Worm (Caenorhabditis elegans) whole organism, L2 larva: ENCODE results near the gene F13H8.3.

Experiments used
- C34F6.9 ChIP-seq: fragments of 150-350 bp; optimal IDR thresholded peaks from 2 replicates; lab custom pipeline; 2014; ENCODE audit warnings: missing biosample characterization, missing genetic modification characterization
- F13H6.1 ChIP-seq: sonication (generic microtip); optimal IDR thresholded peaks from 2 replicates; lab custom pipeline; 2016; ENCODE audit warnings: missing genetic modification characterization, missing compliant biosample characterization
- R02D3.7 ChIP-seq: fragments of 150-350 bp; optimal IDR thresholded peaks from 2 replicates; lab custom pipeline; 2014; ENCODE audit warnings: missing biosample characterization, missing genetic modification characterization
- alr-1 ChIP-seq: fragments of 150-350 bp; optimal IDR thresholded peaks from 2 replicates; lab custom pipeline; 2014; ENCODE audit warnings: missing biosample characterization, missing genetic modification characterization
- aly-2 ChIP-seq: fragments of 150-350 bp; optimal IDR thresholded peaks from 2 replicates; lab custom pipeline; 2014; ENCODE audit warnings: missing biosample characterization, missing genetic modification characterization
- ama-1 ChIP-seq: fragments of 150-350 bp; optimal IDR thresholded peaks from 2 replicates; lab custom pipeline; 2018; ENCODE audit warnings: inconsistent platforms
- blmp-1 ChIP-seq: sonication (generic microtip); optimal IDR thresholded peaks from 2 replicates; lab custom pipeline; 2017; ENCODE audit warnings: missing genetic modification characterization, mild to moderate bottlenecking, missing compliant biosample characterization, antibody characterized with exemption, moderate library complexity; ENCODE audit not compliant: insufficient read depth
- ceh-16 ChIP-seq: fragments of 150-350 bp; optimal IDR thresholded peaks from 2 replicates; lab custom pipeline; 2014; ENCODE audit warnings: missing biosample characterization, missing genetic modification characterization
- ceh-82 ChIP-seq: fragments of 150-350 bp; optimal IDR thresholded peaks from 2 replicates; lab custom pipeline; 2014; ENCODE audit warnings: missing biosample characterization, missing genetic modification characterization
- crh-2 ChIP-seq: sonication (generic microtip); optimal IDR thresholded peaks from 2 replicates; lab custom pipeline; 2017; ENCODE audit warnings: missing biosample characterization, missing genetic modification characterization
- dmd-4 ChIP-seq: sonication (generic microtip); optimal IDR thresholded peaks from 2 replicates; lab custom pipeline; 2017; ENCODE audit warnings: missing biosample characterization, missing genetic modification characterization
- egl-27 ChIP-seq: sonication (generic microtip); optimal IDR thresholded peaks from 3 replicates; lab custom pipeline; 2017; ENCODE audit warnings: missing biosample characterization, missing genetic modification reagents, missing genetic modification characterization
- fos-1 ChIP-seq: fragments of 150-350 bp; optimal IDR thresholded peaks from 2 replicates; lab custom pipeline; 2014; ENCODE audit warnings: missing biosample characterization, missing genetic modification characterization
- gmeb-1 ChIP-seq: fragments of 150-350 bp; optimal IDR thresholded peaks from 2 replicates; lab custom pipeline; 2014; ENCODE audit warnings: missing biosample characterization, missing genetic modification characterization
- lin-11 ChIP-seq: fragments of 150-350 bp; sonication (generic microtip); optimal IDR thresholded peaks from 2 replicates; lab custom pipeline; 2014; ENCODE audit warnings: missing biosample characterization, missing genetic modification characterization, inconsistent platforms, mixed read lengths
- lin-13 ChIP-seq: fragments of 150-350 bp; optimal IDR thresholded peaks from 2 replicates; lab custom pipeline; 2014; ENCODE audit warnings: missing biosample characterization, missing genetic modification reagents, missing genetic modification characterization
- lin-39 ChIP-seq: fragments of 150-350 bp; optimal IDR thresholded peaks from 2 replicates; lab custom pipeline; 2014; ENCODE audit warnings: missing biosample characterization, missing genetic modification reagents, missing genetic modification characterization
- lsy-2 ChIP-seq, 2 experiments: fragments of 150-350 bp in 1 of 2; sonication (generic microtip) in 1 of 2; optimal IDR thresholded peaks; 2 replicates each; lab custom pipeline; 2014 to 2017; ENCODE audit warnings: missing biosample characterization in 2 of 2, missing genetic modification characterization in 2 of 2
- mbf-1 ChIP-seq: sonication (generic microtip); optimal IDR thresholded peaks from 2 replicates; lab custom pipeline; 2017; ENCODE audit warnings: missing biosample characterization, missing genetic modification characterization
- mdl-1 ChIP-seq, 2 experiments: fragments of 150-350 bp in 1 of 2; sonication (generic microtip) in 1 of 2; optimal IDR thresholded peaks; 2 replicates each; lab custom pipeline; 2017; ENCODE audit warnings: missing biosample characterization in 2 of 2, missing genetic modification characterization in 2 of 2
- nhr-10 ChIP-seq: sonication (generic microtip); optimal IDR thresholded peaks from 2 replicates; lab custom pipeline; 2017; ENCODE audit warnings: missing biosample characterization, missing genetic modification characterization
- nhr-11 ChIP-seq: fragments of 150-350 bp; optimal IDR thresholded peaks from 2 replicates; lab custom pipeline; 2014; ENCODE audit warnings: missing biosample characterization, missing genetic modification characterization
- nhr-12 ChIP-seq: fragments of 150-350 bp; optimal IDR thresholded peaks from 2 replicates; lab custom pipeline; 2014; ENCODE audit warnings: missing biosample characterization, missing genetic modification characterization
- nhr-129 ChIP-seq: fragments of 150-350 bp; optimal IDR thresholded peaks from 2 replicates; lab custom pipeline; 2014; ENCODE audit warnings: missing biosample characterization, missing genetic modification characterization
- nhr-21 ChIP-seq: fragments of 150-350 bp; optimal IDR thresholded peaks from 2 replicates; lab custom pipeline; 2014; ENCODE audit warnings: missing biosample characterization, missing genetic modification characterization
- nhr-23 ChIP-seq: fragments of 150-350 bp; optimal IDR thresholded peaks from 2 replicates; lab custom pipeline; 2014; ENCODE audit warnings: missing biosample characterization, missing genetic modification reagents, missing genetic modification characterization
- nhr-237 ChIP-seq: fragments of 150-350 bp; optimal IDR thresholded peaks from 2 replicates; lab custom pipeline; 2014; ENCODE audit warnings: missing biosample characterization, missing genetic modification characterization
- nhr-25 ChIP-seq: fragments of 150-350 bp; sonication (generic microtip); optimal IDR thresholded peaks from 3 replicates; lab custom pipeline; 2014; ENCODE audit warnings: missing biosample characterization, missing genetic modification characterization
- nhr-6 ChIP-seq: fragments of 150-350 bp; optimal IDR thresholded peaks from 2 replicates; lab custom pipeline; 2014; ENCODE audit warnings: missing biosample characterization, missing genetic modification characterization
- peb-1 ChIP-seq: fragments of 150-350 bp; optimal IDR thresholded peaks from 2 replicates; lab custom pipeline; 2014; ENCODE audit warnings: missing biosample characterization, missing genetic modification characterization
- sem-4 ChIP-seq: fragments of 150-350 bp; optimal IDR thresholded peaks from 2 replicates; lab custom pipeline; 2014; ENCODE audit warnings: missing biosample characterization, missing genetic modification reagents, missing genetic modification characterization
- skn-1 ChIP-seq: sonication (generic microtip); optimal IDR thresholded peaks from 2 replicates; lab custom pipeline; 2017; ENCODE audit warnings: missing biosample characterization, missing genetic modification characterization
- sma-3 ChIP-seq: sonication (generic microtip); optimal IDR thresholded peaks from 2 replicates; lab custom pipeline; 2016; ENCODE audit warnings: missing genetic modification reagents, missing genetic modification characterization, missing compliant biosample characterization
- sma-9 ChIP-seq, 2 experiments: fragments of 150-350 bp in 1 of 2; sonication (generic microtip) in 1 of 2; optimal IDR thresholded peaks; 2 replicates each; lab custom pipeline; 2014 to 2016; ENCODE audit warnings: missing genetic modification characterization in 2 of 2, mild to moderate bottlenecking in 1 of 2, missing biosample characterization in 1 of 2, missing compliant biosample characterization in 1 of 2, missing genetic modification reagents in 1 of 2, moderate library complexity in 1 of 2
- unc-39 ChIP-seq: fragments of 150-350 bp; optimal IDR thresholded peaks from 2 replicates; lab custom pipeline; 2014; ENCODE audit warnings: missing biosample characterization, missing genetic modification characterization
- unc-55 ChIP-seq: fragments of 150-350 bp; sonication (generic microtip); optimal IDR thresholded peaks from 3 replicates; lab custom pipeline; 2014; ENCODE audit warnings: missing biosample characterization, missing genetic modification reagents, missing genetic modification characterization
- unc-62 ChIP-seq: fragments of 150-350 bp; optimal IDR thresholded peaks from 2 replicates; lab custom pipeline; 2014; ENCODE audit warnings: missing biosample characterization, missing genetic modification reagents, missing genetic modification characterization
- zag-1 ChIP-seq: fragments of 150-350 bp; optimal IDR thresholded peaks from 2 replicates; lab custom pipeline; 2014; ENCODE audit warnings: missing biosample characterization, missing genetic modification characterization
- ztf-11 ChIP-seq: sonication (generic microtip); optimal IDR thresholded peaks from 2 replicates; lab custom pipeline; 2017; ENCODE audit warnings: missing biosample characterization, missing genetic modification characterization
- ztf-4 ChIP-seq: fragments of 150-350 bp; optimal IDR thresholded peaks from 2 replicates; lab custom pipeline; 2014; ENCODE audit warnings: missing biosample characterization, missing genetic modification characterization

The F13H8.3 gene

ce11 chrII:6244171-6244570, 19.6 kb upstream of the F13H8.3 start, which contains the start of gene tat-4:
tat-4 (minus strand) TSS chrII:6244287.
- TF ChIP-seq fos-1 (peak; percentile 89), gmeb-1 (no peak)
- TF ChIP-seq, all 48 proteins: peak for 1

- TF ChIP-seq lin-13 = no peak
- TF ChIP-seq gmeb-1 = peak; percentile 50
Measured at ce11 chrII:6245199-6245702, 18.5 kb upstream of the F13H8.3 start, which contains the start of gene blos-4. blos-4 (plus strand) TSS chrII:6245249.

ce11 chrII:6246054-6246453, 17.7 kb upstream of the F13H8.3 start, which contains the start of gene lelo-1:
lelo-1 (plus strand) TSS chrII:6246354.
- TF ChIP-seq F13H6.1 (no peak), alr-1 (no peak), nhr-25 (tag; lab: Kevin White, UChicago) (no peak), ama-1 (lab: Kevin White, UChicago) (no peak), lin-13 (no peak), mbf-1 (tag; lab: Kevin White, UChicago) (no peak), aly-2 (tag; lab: Kevin White, UChicago) (no peak), lin-39 (tag; lab: Kevin White, UChicago) (no peak), nhr-10 (tag; lab: Kevin White, UChicago) (no peak), lsy-2 (tag; optimal IDR thresholded peaks at IDR 0.05; lab: Kevin White, UChicago) (no peak), peb-1 (tag; lab: Kevin White, UChicago) (no peak), sma-3 (GFP tag; lab: Kevin White, UChicago) (no peak), ceh-82 (no peak), unc-39 (tag; lab: Kevin White, UChicago) (no peak)

ce11 chrII:6247011-6247410, 16.8 kb upstream of the F13H8.3 start, which contains the start of gene T24H7.2:
T24H7.2 (plus strand) TSS chrII:6247311.
- TF ChIP-seq nhr-129 (tag; lab: Kevin White, UChicago) (no peak), sma-3 (GFP tag; lab: Kevin White, UChicago) (no peak), zag-1 (tag; lab: Kevin White, UChicago) (no peak), ztf-11 (tag; lab: Kevin White, UChicago) (no peak), ceh-82 (no peak), C34F6.9 (tag; lab: Kevin White, UChicago) (no peak), egl-27 (no peak), gmeb-1 (no peak), sem-4 (tag; lab: Kevin White, UChicago) (no peak), nhr-237 (no peak), lin-13 (no peak), nhr-21 (tag; lab: Kevin White, UChicago) (no peak), mbf-1 (tag; lab: Kevin White, UChicago) (no peak), dmd-4 (no peak)

- TF ChIP-seq zag-1 (tag; lab: Kevin White, UChicago) (no peak), lin-11 (no peak), unc-62 (GFP tag; lab: Kevin White, UChicago) (no peak), peb-1 (tag; lab: Kevin White, UChicago) (no peak), egl-27 (no peak), nhr-237 (no peak), mdl-1 (tag; optimal IDR thresholded peaks at IDR 0.05; lab: Kevin White, UChicago) (no peak), nhr-12 (tag; lab: Kevin White, UChicago) (no peak), nhr-21 (tag; lab: Kevin White, UChicago) (no peak), nhr-11 (tag; lab: Kevin White, UChicago) (no peak), ceh-16 (tag; lab: Kevin White, UChicago) (no peak)
- TF ChIP-seq, all 48 proteins: peak for 0
Measured at ce11 chrII:6248029-6248428, 15.8 kb upstream of the F13H8.3 start.

- TF ChIP-seq mbf-1 (tag; lab: Kevin White, UChicago) (no peak), R02D3.7 (tag; lab: Kevin White, UChicago) (no peak), lin-11 (peak; percentile 54), egl-27 (no peak), gmeb-1 (peak; percentile 69), nhr-237 (no peak), sma-9 (GFP tag; optimal IDR thresholded peaks at IDR 0.05; lab: Kevin White, UChicago) (peak; percentile 67), sma-9 (tag; optimal IDR thresholded peaks at IDR 0.05; lab: Kevin White, UChicago) (no peak), C34F6.9 (tag; lab: Kevin White, UChicago) (peak; percentile 52), lsy-2 (tag; optimal IDR thresholded peaks at IDR 0.05; lab: Kevin White, UChicago) (peak; percentile 11 to 36), blmp-1 (no peak), F13H6.1 (peak; percentile 56), nhr-129 (tag; lab: Kevin White, UChicago) (peak; percentile 85), sma-3 (GFP tag; lab: Kevin White, UChicago) (peak; percentile 68), ztf-11 (tag; lab: Kevin White, UChicago) (no peak), skn-1 (tag; lab: Kevin White, UChicago) (no peak), ztf-4 (tag; lab: Kevin White, UChicago) (no peak), nhr-23 (tag; lab: Kevin White, UChicago) (no peak), crh-2 (tag; lab: Kevin White, UChicago) (peak; percentile 29), alr-1 (no peak), nhr-21 (tag; lab: Kevin White, UChicago) (peak; percentile 22), unc-55 (peak; percentile 30), unc-39 (tag; lab: Kevin White, UChicago) (no peak), sem-4 (tag; lab: Kevin White, UChicago) (peak; percentile 7), ceh-82 (no peak), zag-1 (tag; lab: Kevin White, UChicago) (peak; percentile 9), aly-2 (tag; lab: Kevin White, UChicago) (no peak), nhr-6 (no peak)
Measured at ce11 chrII:6248503-6248902, 15.3 kb upstream of the F13H8.3 start.
